Fruit fly (Drosophila melanogaster) S2 (cell line): ENCODE results near the gene UK114.

Experiments used
- CG8478 ChIP-seq: fragments of >200 bp; optimal IDR thresholded peaks from 2 replicates; lab custom pipeline; 2018
- CTCF ChIP-seq, 2 experiments: fragments of >200 bp; optimal IDR thresholded peaks; 2 replicates each; lab custom pipeline; 2018

dm6 chr2L:15316410-15316809 is 41.5 kb upstream of the UK114 start:
- TF ChIP-seq CTCF (optimal IDR thresholded peaks at IDR 0.05; lab: Kevin White, UChicago) (no peak), CG8478 (lab: Kevin White, UChicago) (no peak)
